Worm (Caenorhabditis elegans): ENCODE results near the gene C13C4.7.

ce11 chrV:12106841-12107240 lies 13.4 kb downstream of the C13C4.7 start, which contains the start of gene nhr-136:
- TF ChIP-seq ama-1 (optimal IDR thresholded peaks at IDR 0.05) (no peak), ama-1 (GFP tag; optimal IDR thresholded peaks at IDR 0.05) (no peak), Y79H2A.3 (GFP tag; conservative IDR thresholded peaks at IDR 0.05) (no peak), ekl-4 (GFP tag; IDR thresholded peaks at IDR 0.05) (no peak), lin-26 (GFP tag; IDR thresholded peaks at IDR 0.05) (no peak), atf-7 (tag; optimal IDR thresholded peaks at IDR 0.05) (no peak), lsy-27 (tag; optimal IDR thresholded peaks at IDR 0.05; ENCODE audit: borderline replicate concordance, insufficient read depth) (no peak), T07F8.4 (tag; optimal IDR thresholded peaks at IDR 0.05) (no peak), pha-4 (tag; optimal IDR thresholded peaks at IDR 0.05) (no peak), F49E8.2 (tag; optimal IDR thresholded peaks at IDR 0.05; ENCODE audit: insufficient read depth) (no peak), hmg-20 (GFP tag; IDR thresholded peaks at IDR 0.05) (no peak), attf-3 (GFP tag; conservative IDR thresholded peaks at IDR 0.05) (no peak), aptf-2 (GFP tag; conservative IDR thresholded peaks at IDR 0.05) (no peak), F22D6.2 (tag; optimal IDR thresholded peaks at IDR 0.05) (no peak)

Measured in whole organism, young adult.